Worm (Caenorhabditis elegans) whole organism, early embryonic: ENCODE measurements around the gene C08H9.16.

Source experiments
- B0310.2 ChIP-seq: sonication (generic microtip); optimal IDR thresholded peaks from 2 replicates; lab custom pipeline; 2016; ENCODE audit warnings: mild to moderate bottlenecking, missing genetic modification characterization, missing compliant biosample characterization
- F13C5.2 ChIP-seq: sonication (generic microtip); optimal IDR thresholded peaks from 2 replicates; lab custom pipeline; 2017; ENCODE audit warnings: mild to moderate bottlenecking, missing genetic modification characterization, inconsistent platforms, missing compliant biosample characterization
- aly-1 ChIP-seq: sonication (generic microtip); optimal IDR thresholded peaks from 2 replicates; lab custom pipeline; 2016; ENCODE audit warnings: missing genetic modification characterization, missing compliant biosample characterization
- ama-1 ChIP-seq: fragments of 150-350 bp; optimal IDR thresholded peaks from 2 replicates; lab custom pipeline; 2014
- ceh-13 ChIP-seq: fragments of 200-800 bp; sonication (Bioruptor generic); optimal IDR thresholded peaks from 2 replicates; lab custom pipeline; 2018; ENCODE audit warnings: mild to moderate bottlenecking, missing genetic modification characterization, missing compliant biosample characterization
- ceh-36 ChIP-seq: sonication (generic microtip); optimal IDR thresholded peaks from 2 replicates; lab custom pipeline; 2016; ENCODE audit warnings: missing genetic modification characterization, inconsistent platforms, missing compliant biosample characterization
- ets-7 ChIP-seq: sonication (generic microtip); optimal IDR thresholded peaks from 2 replicates; lab custom pipeline; 2016; ENCODE audit warnings: missing genotype, missing genetic modification characterization, missing compliant biosample characterization
- flt-1 ChIP-seq: fragments of 200-800 bp; sonication (Bioruptor generic); IDR thresholded peaks from 2 replicates; pipeline ENCODE4 v1.3.6; 2022; ENCODE audit warnings: missing genetic modification characterization, missing compliant biosample characterization
- hmbx-1 ChIP-seq: sonication (generic microtip); optimal IDR thresholded peaks from 2 replicates; lab custom pipeline; 2016; ENCODE audit warnings: mild to moderate bottlenecking, missing genetic modification characterization, missing compliant biosample characterization
- hmg-4 ChIP-seq: fragments of 200-800 bp; sonication (Bioruptor generic); optimal IDR thresholded peaks from 2 replicates; lab custom pipeline; 2018; ENCODE audit warnings: mild to moderate bottlenecking, missing genetic modification characterization, missing compliant biosample characterization
- hnd-1 ChIP-seq: sonication (generic microtip); optimal IDR thresholded peaks from 2 replicates; lab custom pipeline; 2016; ENCODE audit warnings: missing genetic modification characterization, missing compliant biosample characterization
- pes-1 ChIP-seq: fragments of 200-800 bp; sonication (Bioruptor generic); IDR thresholded peaks from 2 replicates; pipeline ENCODE4 v1.3.6; 2022; ENCODE audit warnings: missing genetic modification reagents, missing genetic modification characterization, missing compliant biosample characterization
- scrt-1 ChIP-seq: fragments of 200-800 bp; sonication (Bioruptor generic); IDR thresholded peaks from 2 replicates; pipeline ENCODE4 v1.3.6; 2022; ENCODE audit warnings: missing genetic modification characterization, missing compliant biosample characterization
- sea-1 ChIP-seq: fragments of 200-800 bp; sonication (Bioruptor generic); conservative IDR thresholded peaks from 2 replicates; pipeline ENCODE4 v1.3.6; 2022; ENCODE audit warnings: missing genetic modification characterization, missing compliant biosample characterization
- tbx-11 ChIP-seq: fragments of 200-800 bp; sonication (Bioruptor generic); IDR thresholded peaks from 2 replicates; pipeline ENCODE4 v1.3.6; 2022; ENCODE audit warnings: missing genetic modification characterization, missing compliant biosample characterization
- tbx-37 ChIP-seq: fragments of 200-800 bp; sonication (Bioruptor generic); conservative IDR thresholded peaks from 2 replicates; pipeline ENCODE4 v1.3.6; 2022; ENCODE audit warnings: missing genetic modification reagents, missing genetic modification characterization, missing compliant biosample characterization
- tra-4 ChIP-seq: sonication (generic microtip); optimal IDR thresholded peaks from 2 replicates; lab custom pipeline; 2017; ENCODE audit warnings: missing genetic modification characterization, missing compliant biosample characterization

Gene C08H9.16

ce11 chrII:9892409-9892808 is at the start of gene C08H9.16:
TSS of gene C08H9.16 (plus strand) at chrII:9892778.
- no peak for TF ChIP-seq ceh-36 (tag; lab: Kevin White, UChicago)
- TF ChIP-seq tbx-37 (GFP tag; lab: Robert Waterston, UW) = no peak
- no peak for TF ChIP-seq sea-1 (GFP tag; lab: Robert Waterston, UW)
- no peak for TF ChIP-seq tbx-11
- no peak for TF ChIP-seq tra-4 (tag; lab: Kevin White, UChicago)
- no peak for TF ChIP-seq F13C5.2 (tag; lab: Kevin White, UChicago)
- no peak for TF ChIP-seq scrt-1
- no peak for TF ChIP-seq flt-1 (GFP tag; lab: Robert Waterston, UW)
- no peak for TF ChIP-seq B0310.2 (tag; lab: Kevin White, UChicago)
- TF ChIP-seq pes-1 (GFP tag; lab: Robert Waterston, UW) = no peak
- no peak for TF ChIP-seq ceh-13 (GFP tag; lab: Kevin White, UChicago)
- no peak for TF ChIP-seq ets-7
- no peak for TF ChIP-seq ama-1 (lab: Kevin White, UChicago)
- no peak for TF ChIP-seq hmg-4 (GFP tag; lab: Kevin White, UChicago)
- TF ChIP-seq hmbx-1 (tag; lab: Kevin White, UChicago) = no peak
- no peak for TF ChIP-seq aly-1 (tag; lab: Kevin White, UChicago)
- TF ChIP-seq hnd-1 = no peak

- no peak for TF ChIP-seq ceh-13 (GFP tag; lab: Kevin White, UChicago)
- no peak for TF ChIP-seq tbx-11
- TF ChIP-seq flt-1 (GFP tag; lab: Robert Waterston, UW) = no peak
- TF ChIP-seq hmbx-1 (tag; lab: Kevin White, UChicago) = no peak
- TF ChIP-seq hmg-4 (GFP tag; lab: Kevin White, UChicago) = no peak
- TF ChIP-seq aly-1 (tag; lab: Kevin White, UChicago) = no peak
- TF ChIP-seq ceh-36 (tag; lab: Kevin White, UChicago) = no peak
- no peak for TF ChIP-seq scrt-1
- TF ChIP-seq F13C5.2 (tag; lab: Kevin White, UChicago) = no peak
- no peak for TF ChIP-seq sea-1 (GFP tag; lab: Robert Waterston, UW)
- no peak for TF ChIP-seq hnd-1
These were observed 47.3 kb upstream of the C08H9.16 start, which contains the start of gene chil-9 for ce11 chrII:9845239-9845638. TSS of gene chil-9 (minus strand) at chrII:9845339.

ce11 chrII:9849497-9849896 is 43.1 kb upstream of the C08H9.16 start, which contains the start of gene old-2:
TSS of gene old-2 (minus strand) at chrII:9849597.
- TF ChIP-seq sea-1 (GFP tag; lab: Robert Waterston, UW) (no peak), tra-4 (tag; lab: Kevin White, UChicago) (no peak), ceh-36 (tag; lab: Kevin White, UChicago) (no peak), tbx-37 (GFP tag; lab: Robert Waterston, UW) (no peak), F13C5.2 (tag; lab: Kevin White, UChicago) (no peak)

- TF ChIP-seq scrt-1 = no peak
- TF ChIP-seq ceh-13 (GFP tag; lab: Kevin White, UChicago) = no peak
- no peak for TF ChIP-seq F13C5.2 (tag; lab: Kevin White, UChicago)
- TF ChIP-seq hnd-1 = no peak
- no peak for TF ChIP-seq hmbx-1 (tag; lab: Kevin White, UChicago)
- no peak for TF ChIP-seq flt-1 (GFP tag; lab: Robert Waterston, UW)
- TF ChIP-seq tra-4 (tag; lab: Kevin White, UChicago) = no peak
- no peak for TF ChIP-seq ama-1 (lab: Kevin White, UChicago)
- no peak for TF ChIP-seq B0310.2 (tag; lab: Kevin White, UChicago)
- TF ChIP-seq aly-1 (tag; lab: Kevin White, UChicago) = no peak
- no peak for TF ChIP-seq sea-1 (GFP tag; lab: Robert Waterston, UW)
- TF ChIP-seq tbx-37 (GFP tag; lab: Robert Waterston, UW) = no peak
These were observed 41.6 kb upstream of the C08H9.16 start, which contains the start of gene ZK938.10 for ce11 chrII:9850945-9851344. TSS of gene ZK938.10 (minus strand) at chrII:9851045.

ce11 chrII:9855620-9856019 is 37.0 kb upstream of the C08H9.16 start, which contains the start of gene chil-4:
TSS of gene chil-4 (minus strand) at chrII:9855720.
- TF ChIP-seq tra-4 (tag; lab: Kevin White, UChicago) = no peak
- TF ChIP-seq ceh-36 (tag; lab: Kevin White, UChicago) = no peak
- no peak for TF ChIP-seq scrt-1
- TF ChIP-seq hmbx-1 (tag; lab: Kevin White, UChicago) = no peak
- no peak for TF ChIP-seq ama-1 (lab: Kevin White, UChicago)
- TF ChIP-seq ceh-13 (GFP tag; lab: Kevin White, UChicago) = no peak
- no peak for TF ChIP-seq sea-1 (GFP tag; lab: Robert Waterston, UW)
- TF ChIP-seq tbx-11 = no peak
- no peak for TF ChIP-seq ets-7
- TF ChIP-seq pes-1 (GFP tag; lab: Robert Waterston, UW) = no peak
- TF ChIP-seq hnd-1 = no peak
- TF ChIP-seq B0310.2 (tag; lab: Kevin White, UChicago) = no peak
- no peak for TF ChIP-seq F13C5.2 (tag; lab: Kevin White, UChicago)
- TF ChIP-seq flt-1 (GFP tag; lab: Robert Waterston, UW) = no peak

ce11 chrII:9857791-9858190 is 34.8 kb upstream of the C08H9.16 start, which contains the start of gene chil-6:
TSS of gene chil-6 (minus strand) at chrII:9857891.
- TF ChIP-seq ama-1 (lab: Kevin White, UChicago) (no peak), F13C5.2 (tag; lab: Kevin White, UChicago) (no peak), tbx-37 (GFP tag; lab: Robert Waterston, UW) (no peak), flt-1 (GFP tag; lab: Robert Waterston, UW) (no peak), hmg-4 (GFP tag; lab: Kevin White, UChicago) (no peak), ets-7 (no peak), B0310.2 (tag; lab: Kevin White, UChicago) (no peak), hnd-1 (no peak), pes-1 (GFP tag; lab: Robert Waterston, UW) (no peak)

DNA sequence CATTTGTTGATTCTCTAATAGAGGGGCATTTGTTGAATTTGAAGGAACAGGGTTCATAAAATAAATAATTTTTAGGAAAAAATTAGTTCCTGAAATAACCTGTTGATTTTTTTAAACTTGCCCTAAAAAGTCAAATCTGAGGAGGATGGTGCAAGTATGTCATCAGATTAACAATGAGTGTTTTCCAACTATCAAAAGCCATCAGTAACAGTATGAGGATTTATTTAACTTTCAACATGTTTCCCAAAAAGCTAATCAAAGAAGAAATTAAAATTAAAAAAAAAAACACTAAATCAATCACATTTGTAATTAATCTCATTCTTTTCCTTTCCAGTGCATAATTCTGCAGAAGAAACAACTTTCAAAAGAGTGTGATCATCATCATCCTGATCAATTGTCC is 33.0 kb upstream of the C08H9.16 start, which contains the start of gene chil-5:
Gene chil-5 (minus strand): TSS at position 101 of the 400 bp plus-strand sequence.
- no peak for TF ChIP-seq aly-1 (tag; lab: Kevin White, UChicago)
- TF ChIP-seq scrt-1 = no peak
- no peak for TF ChIP-seq sea-1 (GFP tag; lab: Robert Waterston, UW)
- no peak for TF ChIP-seq tbx-11
- no peak for TF ChIP-seq hmbx-1 (tag; lab: Kevin White, UChicago)
- TF ChIP-seq ceh-13 (GFP tag; lab: Kevin White, UChicago) = no peak
- no peak for TF ChIP-seq hmg-4 (GFP tag; lab: Kevin White, UChicago)
- TF ChIP-seq ama-1 (lab: Kevin White, UChicago) = no peak
- no peak for TF ChIP-seq ets-7
- TF ChIP-seq hnd-1 = no peak
- TF ChIP-seq tbx-37 (GFP tag; lab: Robert Waterston, UW) = no peak
- no peak for TF ChIP-seq B0310.2 (tag; lab: Kevin White, UChicago)
- TF ChIP-seq F13C5.2 (tag; lab: Kevin White, UChicago) = no peak
- no peak for TF ChIP-seq pes-1 (GFP tag; lab: Robert Waterston, UW)
- no peak for TF ChIP-seq flt-1 (GFP tag; lab: Robert Waterston, UW)
